Fruit fly (Drosophila melanogaster): ENCODE data around the gene CG42342.

The CG42342 gene

DNA sequence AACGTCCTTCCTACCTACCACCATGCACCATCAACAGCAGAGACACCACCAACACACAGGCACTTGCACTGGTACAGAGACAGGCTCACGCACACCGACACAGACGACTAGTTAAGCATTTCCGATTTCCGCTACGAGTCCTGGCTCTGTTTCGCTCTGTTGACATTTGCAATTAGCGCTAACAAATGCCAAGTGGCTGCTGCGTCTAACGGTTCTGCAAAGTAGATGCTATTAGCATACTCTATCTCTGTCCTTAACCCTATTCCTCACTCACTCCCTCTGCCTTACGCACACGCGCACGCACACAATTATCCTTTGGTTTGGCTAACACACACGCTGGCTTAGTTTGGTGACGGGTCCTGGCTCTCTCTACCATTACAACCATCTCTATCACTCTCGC lies 67.9 kb downstream of the CG42342 start:
- no peak for TF ChIP-seq CG17801 (GFP tag; optimal IDR thresholded peaks at IDR 0.05; ENCODE audit: partially characterized antibody)

DNA sequence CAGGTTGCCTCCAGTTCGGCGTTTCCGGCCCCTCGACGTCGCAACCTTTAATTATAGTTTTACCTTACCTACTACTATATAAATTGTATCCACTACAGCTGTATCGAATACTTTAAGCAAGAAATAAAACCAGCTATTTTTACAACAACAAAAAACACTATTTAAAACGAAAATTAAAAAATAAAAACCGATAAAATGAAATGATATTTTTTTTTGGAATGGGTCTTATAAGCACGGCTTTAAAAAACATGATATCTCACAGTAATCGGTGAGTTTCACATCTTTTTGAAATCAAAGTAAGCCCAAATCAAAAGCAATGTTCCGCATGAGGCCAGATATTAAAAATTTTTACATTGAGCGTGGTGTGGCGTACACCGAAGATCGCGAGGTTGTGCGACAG lies 68.6 kb downstream of the CG42342 start, which contains the start of gene CG14891:
Gene CG14891, plus strand, starts transcription at position 301 of the 400 bp plus-strand sequence.
- no peak for TF ChIP-seq CG17801 (GFP tag; optimal IDR thresholded peaks at IDR 0.05; ENCODE audit: partially characterized antibody)

dm6 chr3R:16573483-16574145 lies 71.0 kb downstream of the CG42342 start, which contains the start of gene CG14903:
Gene CG14903 (minus strand): TSS chr3R:16573752.
- TF ChIP-seq CG17801 (GFP tag; optimal IDR thresholded peaks at IDR 0.05; ENCODE audit: partially characterized antibody): no peak

- no peak for TF ChIP-seq CG17801 (GFP tag; optimal IDR thresholded peaks at IDR 0.05; ENCODE audit: partially characterized antibody)
Observed at dm6 chr3R:16583605-16584004, 81.0 kb downstream of the CG42342 start, which contains the start of gene Scp2. Gene Scp2 (minus strand): TSS chr3R:16583663.

DNA sequence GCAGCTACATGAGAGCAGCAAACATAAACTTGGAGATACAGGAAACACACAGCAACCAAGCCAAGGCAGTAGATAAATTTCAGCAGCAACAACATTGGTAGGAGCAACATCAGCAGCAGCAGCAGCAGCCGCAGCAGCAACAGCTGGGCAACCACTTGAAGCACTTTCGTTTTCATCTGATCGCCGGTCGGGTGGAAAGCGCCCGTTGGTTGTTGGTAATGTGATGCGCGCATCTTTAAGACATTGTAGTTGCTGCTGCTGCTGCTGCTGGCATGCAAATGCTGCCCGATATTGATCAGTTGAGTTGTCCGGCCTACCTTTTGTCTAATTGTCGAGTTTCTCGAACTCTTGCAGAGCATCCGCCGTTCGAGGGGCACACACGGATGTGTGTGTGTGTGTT lies 88.8 kb downstream of the CG42342 start:
- TF ChIP-seq CG17801 (GFP tag; optimal IDR thresholded peaks at IDR 0.05; ENCODE audit: partially characterized antibody): no peak

DNA sequence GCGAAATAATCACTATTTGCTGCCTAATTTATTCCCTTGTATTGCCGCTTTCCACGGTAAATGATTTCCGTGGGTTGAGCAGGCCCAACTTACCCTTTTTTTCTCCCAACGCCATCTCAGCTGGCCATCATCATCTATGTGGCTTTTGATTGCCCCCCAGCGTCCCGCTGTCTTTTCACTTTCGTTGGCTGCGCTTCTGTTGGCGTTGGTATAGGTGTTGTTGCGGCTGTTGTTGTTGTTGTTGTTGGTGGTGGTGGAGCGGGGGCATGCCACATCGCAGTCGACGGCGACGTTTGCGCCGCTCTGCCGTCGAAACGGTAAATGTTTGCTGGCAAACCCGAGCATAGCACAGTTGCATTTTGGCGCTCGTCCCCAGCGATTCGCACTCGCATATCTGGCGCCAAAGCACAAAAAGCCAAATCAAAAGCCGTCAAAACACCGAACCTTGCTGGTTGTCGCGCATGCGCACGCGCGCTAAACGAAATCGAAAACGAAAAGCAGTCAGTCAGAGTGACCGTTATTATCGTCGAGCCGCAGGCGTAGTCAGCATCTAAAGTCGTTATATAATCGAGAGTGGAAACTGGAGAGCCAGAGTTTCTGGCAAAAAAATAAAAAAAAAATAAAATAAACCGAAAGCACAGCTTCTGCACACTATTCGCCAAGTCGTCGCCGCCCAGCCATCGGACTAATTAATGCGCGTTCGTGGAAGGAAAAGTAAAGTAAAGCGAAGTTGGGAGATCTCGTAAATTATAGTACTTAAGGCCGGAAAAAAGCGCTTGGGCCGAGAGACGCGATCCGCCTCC lies 91.7 kb downstream of the CG42342 start, which contains the start of gene CG14892:
Gene CG14892, plus strand, starts transcription at position 359 of the 803 bp plus-strand sequence.
- no peak for TF ChIP-seq CG17801 (GFP tag; optimal IDR thresholded peaks at IDR 0.05; ENCODE audit: partially characterized antibody)

- TF ChIP-seq CG17801 (GFP tag; optimal IDR thresholded peaks at IDR 0.05; ENCODE audit: partially characterized antibody): no peak
Observed at dm6 chr3R:16594961-16595360, 92.4 kb downstream of the CG42342 start.

dm6 chr3R:16599647-16600046 lies 97.1 kb downstream of the CG42342 start:
- no peak for TF ChIP-seq CG17801 (GFP tag; optimal IDR thresholded peaks at IDR 0.05; ENCODE audit: partially characterized antibody)

DNA sequence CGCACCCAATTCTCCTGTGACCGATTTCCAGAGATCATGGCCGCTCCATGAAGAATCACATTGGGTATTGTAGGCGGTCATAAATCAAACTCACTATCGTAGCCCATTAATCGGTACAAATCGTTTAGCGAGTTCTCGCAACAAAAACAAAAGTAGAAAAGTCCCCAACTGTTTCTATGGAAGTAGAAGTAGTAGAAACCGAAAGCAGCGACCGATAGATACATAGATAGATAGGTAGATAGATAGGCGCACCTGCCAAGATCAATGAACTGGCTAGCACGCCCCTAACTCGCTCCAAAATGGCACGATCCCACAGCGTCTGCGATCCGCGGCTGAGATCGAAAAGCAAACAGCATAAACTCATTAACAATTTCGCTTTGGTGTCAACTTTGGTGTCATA lies 98.2 kb downstream of the CG42342 start:
- TF ChIP-seq CG17801 (GFP tag; optimal IDR thresholded peaks at IDR 0.05; ENCODE audit: partially characterized antibody): no peak

DNA sequence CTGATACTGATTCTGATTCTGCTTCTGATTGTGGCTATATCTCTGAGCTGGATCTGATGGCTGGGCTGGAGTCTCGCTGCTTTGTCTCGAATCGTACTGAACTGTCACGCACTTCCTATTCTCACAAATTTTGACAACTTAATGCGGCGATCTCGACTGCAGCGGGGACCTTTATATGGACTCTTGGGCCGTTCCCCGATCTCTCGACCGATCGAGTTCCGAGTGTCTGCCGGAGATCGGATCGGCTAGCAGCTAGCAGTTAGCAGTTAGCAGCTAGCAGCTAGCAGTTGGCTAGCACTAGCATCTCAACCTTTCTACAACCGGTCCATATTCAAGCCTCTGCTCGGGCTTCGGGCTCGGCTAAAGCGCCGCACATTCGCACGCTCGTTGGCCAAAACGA lies 102.1 kb downstream of the CG42342 start, which contains the start of gene CG10345:
Gene CG10345, minus strand, starts transcription at position 147 of the 400 bp plus-strand sequence.
- TF ChIP-seq CG17801 (GFP tag; optimal IDR thresholded peaks at IDR 0.05; ENCODE audit: partially characterized antibody): no peak

- no peak for TF ChIP-seq CG17801 (GFP tag; optimal IDR thresholded peaks at IDR 0.05; ENCODE audit: partially characterized antibody)
Observed at dm6 chr3R:16605929-16606328, 103.4 kb downstream of the CG42342 start.

DNA sequence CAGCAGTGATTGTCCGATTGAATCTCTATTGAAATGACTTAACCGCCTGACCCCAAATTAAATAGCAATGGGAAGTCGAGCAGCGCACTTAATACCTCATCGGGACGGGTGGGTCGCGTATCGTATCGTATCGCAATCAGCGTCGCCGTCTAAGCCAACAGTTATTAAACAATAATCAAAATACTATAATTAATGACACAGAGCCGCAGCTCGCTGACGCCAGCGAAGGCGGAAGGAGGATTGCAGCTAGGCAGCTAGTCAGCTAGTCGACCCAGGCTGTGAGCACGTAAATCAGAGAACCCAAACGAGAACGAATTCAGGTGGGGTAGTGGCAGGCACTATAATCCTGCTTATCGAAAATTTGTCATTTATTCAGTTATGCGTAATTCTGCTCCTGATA lies 106.3 kb downstream of the CG42342 start, which contains the start of gene NPF:
Gene NPF, plus strand, starts transcription at position 301 of the 400 bp plus-strand sequence.
- TF ChIP-seq CG17801 (GFP tag; optimal IDR thresholded peaks at IDR 0.05; ENCODE audit: partially characterized antibody): no peak

DNA sequence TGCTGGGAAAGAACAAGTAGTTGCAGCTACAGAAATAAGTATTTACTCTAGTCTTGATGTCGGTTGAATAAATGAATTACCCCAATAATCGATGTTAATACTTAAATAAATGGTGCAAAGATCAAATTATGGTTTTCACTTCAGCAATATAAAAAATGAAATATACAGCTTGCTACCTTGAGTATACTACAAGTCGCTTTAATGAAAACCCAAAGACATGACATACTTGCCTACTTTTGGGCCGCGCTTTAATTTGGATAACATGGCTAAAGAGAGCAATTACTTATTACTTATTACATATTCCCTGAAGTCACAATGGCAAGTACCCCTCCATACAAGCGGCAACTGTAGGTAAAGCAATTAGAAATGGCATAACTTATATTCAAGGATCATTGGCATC lies 108.7 kb downstream of the CG42342 start:
- no peak for TF ChIP-seq CG17801 (GFP tag; optimal IDR thresholded peaks at IDR 0.05; ENCODE audit: partially characterized antibody)

- no peak for TF ChIP-seq CG17801 (GFP tag; optimal IDR thresholded peaks at IDR 0.05; ENCODE audit: partially characterized antibody)
Observed at dm6 chr3R:16613300-16613699, 110.7 kb downstream of the CG42342 start, which contains the start of gene CG12783. Gene CG12783 (minus strand): TSS chr3R:16613400.

DNA sequence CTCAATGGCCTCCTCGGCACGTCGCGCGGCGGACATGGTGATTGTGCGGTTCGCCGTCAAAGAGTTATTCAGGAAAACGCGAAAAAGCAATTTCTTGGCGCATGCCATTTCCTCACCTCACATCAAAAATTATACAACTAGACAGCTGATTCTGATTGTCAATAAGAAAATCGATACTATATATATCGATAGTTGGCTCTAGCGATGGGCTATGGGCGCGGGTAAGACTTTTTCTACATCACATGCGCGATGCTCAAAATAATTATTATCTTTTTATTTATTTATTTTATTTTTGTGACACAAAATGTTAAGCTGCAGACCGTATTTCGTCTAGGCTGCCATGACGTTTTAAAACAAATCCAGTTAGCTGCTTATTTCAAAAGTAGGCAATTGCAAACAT lies 111.7 kb downstream of the CG42342 start, which contains the start of gene CG10340:
Gene CG10340, minus strand, starts transcription at position 151 of the 400 bp plus-strand sequence.
- TF ChIP-seq CG17801 (GFP tag; optimal IDR thresholded peaks at IDR 0.05; ENCODE audit: partially characterized antibody): no peak

dm6 chr3R:16615009-16615408 lies 112.4 kb downstream of the CG42342 start, which contains the start of gene CG17562:
Gene CG17562 (plus strand): TSS chr3R:16615309.
- no peak for TF ChIP-seq CG17801 (GFP tag; optimal IDR thresholded peaks at IDR 0.05; ENCODE audit: partially characterized antibody)

All from ovary, adult (tissue).